Worm (Caenorhabditis elegans): Measurements from ENCODE around the gene R05D3.12.

Gene R05D3.12

ce11 chrIII:8400478-8400877, 19.7 kb downstream of the R05D3.12 start:
- TF ChIP-seq pes-1 (GFP tag; IDR thresholded peaks at IDR 0.05), result no peak
- TF ChIP-seq aly-1 (tag; optimal IDR thresholded peaks at IDR 0.05), result no peak
- no peak for TF ChIP-seq hmbx-1 (tag; optimal IDR thresholded peaks at IDR 0.05)
- no peak for TF ChIP-seq ets-7 (tag; optimal IDR thresholded peaks at IDR 0.05)
- TF ChIP-seq scrt-1 (GFP tag; IDR thresholded peaks at IDR 0.05), result no peak
- no peak for TF ChIP-seq sea-1 (GFP tag; conservative IDR thresholded peaks at IDR 0.05)
- TF ChIP-seq ama-1 (optimal IDR thresholded peaks at IDR 0.05), result no peak
- TF ChIP-seq hnd-1 (tag; optimal IDR thresholded peaks at IDR 0.05), result no peak
- TF ChIP-seq tbx-11 (GFP tag; IDR thresholded peaks at IDR 0.05), result no peak

DNA sequence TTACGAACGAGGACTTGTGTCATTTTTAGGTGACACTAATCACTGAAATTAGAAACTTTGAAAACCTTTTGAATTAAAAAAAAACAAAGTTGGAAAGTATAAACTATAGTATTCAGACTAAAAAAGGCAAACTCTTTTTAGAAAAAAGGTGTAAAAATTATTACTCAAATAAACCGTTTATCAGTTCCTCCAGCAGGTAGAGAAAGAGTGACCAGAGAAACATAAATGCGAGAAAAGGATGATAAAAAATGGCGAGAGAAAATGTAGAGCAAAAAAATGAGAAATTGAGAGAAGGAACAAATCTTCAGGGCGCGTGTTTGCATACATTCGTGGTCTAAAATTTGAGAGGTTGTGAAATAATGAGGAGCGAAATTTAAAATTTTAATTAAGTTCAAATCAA, 21.1 kb downstream of the R05D3.12 start, which contains the start of gene lap-1:
Gene lap-1 (minus strand): TSS at position 42 of the 400 bp plus-strand sequence.
- TF ChIP-seq ceh-36 (tag; optimal IDR thresholded peaks at IDR 0.05) (no peak), tbx-11 (GFP tag; IDR thresholded peaks at IDR 0.05) (no peak), hnd-1 (tag; optimal IDR thresholded peaks at IDR 0.05) (no peak), ama-1 (optimal IDR thresholded peaks at IDR 0.05) (no peak), B0310.2 (tag; optimal IDR thresholded peaks at IDR 0.05) (no peak), hmbx-1 (tag; optimal IDR thresholded peaks at IDR 0.05) (no peak), F13C5.2 (tag; optimal IDR thresholded peaks at IDR 0.05) (no peak)

ce11 chrIII:8402633-8403032, 21.9 kb downstream of the R05D3.12 start:
- no peak for TF ChIP-seq ceh-36 (tag; optimal IDR thresholded peaks at IDR 0.05)
- no peak for TF ChIP-seq ets-7 (tag; optimal IDR thresholded peaks at IDR 0.05)
- TF ChIP-seq hnd-1 (tag; optimal IDR thresholded peaks at IDR 0.05), result no peak
- TF ChIP-seq hmg-4 (GFP tag; optimal IDR thresholded peaks at IDR 0.05), result no peak
- no peak for TF ChIP-seq F13C5.2 (tag; optimal IDR thresholded peaks at IDR 0.05)
- TF ChIP-seq ceh-13 (GFP tag; optimal IDR thresholded peaks at IDR 0.05), result no peak

DNA sequence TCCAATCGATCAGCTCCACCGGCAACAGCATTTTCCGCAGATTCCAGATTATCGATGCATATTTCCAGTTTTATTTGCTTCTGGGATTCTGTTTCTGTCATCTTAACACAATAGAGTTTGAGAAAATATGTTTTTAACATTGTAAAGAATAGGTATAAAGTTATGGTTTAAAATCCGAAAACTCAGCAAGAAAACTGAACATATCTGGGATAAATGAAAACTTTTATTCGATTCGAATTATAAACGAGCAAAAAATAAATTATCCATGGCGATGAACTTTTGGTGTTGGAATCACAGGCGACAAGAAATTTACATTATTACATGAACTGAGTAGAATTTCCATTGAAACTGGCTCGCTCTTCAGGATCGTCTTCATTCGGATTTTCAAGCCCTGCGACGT, 22.8 kb downstream of the R05D3.12 start, which contains the start of gene cutc-1:
Gene cutc-1 (minus strand): TSS at position 101 of the 400 bp plus-strand sequence.
- TF ChIP-seq scrt-1 (GFP tag; IDR thresholded peaks at IDR 0.05) (no peak), hmg-4 (GFP tag; optimal IDR thresholded peaks at IDR 0.05) (no peak), aly-1 (tag; optimal IDR thresholded peaks at IDR 0.05) (no peak), ets-7 (tag; optimal IDR thresholded peaks at IDR 0.05) (no peak), pes-1 (GFP tag; IDR thresholded peaks at IDR 0.05) (no peak), ceh-13 (GFP tag; optimal IDR thresholded peaks at IDR 0.05) (no peak), tra-4 (tag; optimal IDR thresholded peaks at IDR 0.05) (no peak), tbx-11 (GFP tag; IDR thresholded peaks at IDR 0.05) (no peak), B0310.2 (tag; optimal IDR thresholded peaks at IDR 0.05) (no peak), F13C5.2 (tag; optimal IDR thresholded peaks at IDR 0.05) (no peak), tbx-37 (GFP tag; conservative IDR thresholded peaks at IDR 0.05) (no peak)

DNA sequence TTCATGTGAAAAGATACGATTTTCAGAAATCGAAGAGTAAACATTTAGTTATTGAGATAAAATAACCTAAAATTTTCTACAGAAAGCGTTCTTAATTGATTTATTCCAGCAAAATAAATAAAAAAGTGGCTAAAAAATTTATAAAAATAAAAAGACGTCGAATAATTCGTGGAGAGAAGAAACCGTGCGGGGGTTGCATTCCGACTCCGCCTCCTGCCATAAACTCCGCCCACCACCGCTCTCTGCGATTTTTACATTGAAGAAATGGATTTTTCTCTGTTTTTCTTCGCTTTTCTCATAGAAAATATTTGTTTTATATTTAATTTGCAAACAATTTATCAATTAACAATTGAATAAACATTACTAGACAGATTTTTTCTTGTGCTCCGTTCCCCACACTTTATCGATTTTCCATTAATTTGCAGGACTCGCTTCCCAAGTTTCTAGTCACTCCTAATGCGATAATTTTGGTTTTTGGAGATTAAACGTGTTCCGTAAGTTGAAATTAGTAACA, 24.8 kb downstream of the R05D3.12 start, which contains the start of the genes ubxn-4 and cyy-1:
Gene ubxn-4 (minus strand): TSS at position 114 of the 514 bp plus-strand sequence.
Gene cyy-1 (plus strand): TSS at position 426 of the 514 bp plus-strand sequence.
- no peak for TF ChIP-seq pes-1 (GFP tag; IDR thresholded peaks at IDR 0.05)
- TF ChIP-seq tra-4 (tag; optimal IDR thresholded peaks at IDR 0.05), result no peak
- no peak for TF ChIP-seq scrt-1 (GFP tag; IDR thresholded peaks at IDR 0.05)
- TF ChIP-seq tbx-37 (GFP tag; conservative IDR thresholded peaks at IDR 0.05), result no peak
- TF ChIP-seq sea-1 (GFP tag; conservative IDR thresholded peaks at IDR 0.05), result no peak
- TF ChIP-seq hnd-1 (tag; optimal IDR thresholded peaks at IDR 0.05), result no peak
- no peak for TF ChIP-seq aly-1 (tag; optimal IDR thresholded peaks at IDR 0.05)
- TF ChIP-seq tbx-11 (GFP tag; IDR thresholded peaks at IDR 0.05), result no peak
- TF ChIP-seq flt-1 (GFP tag; IDR thresholded peaks at IDR 0.05), result no peak
- no peak for TF ChIP-seq ama-1 (optimal IDR thresholded peaks at IDR 0.05)
- TF ChIP-seq ceh-36 (tag; optimal IDR thresholded peaks at IDR 0.05), result no peak
- TF ChIP-seq ceh-13 (GFP tag; optimal IDR thresholded peaks at IDR 0.05), result no peak
- no peak for TF ChIP-seq B0310.2 (tag; optimal IDR thresholded peaks at IDR 0.05)
- no peak for TF ChIP-seq ets-7 (tag; optimal IDR thresholded peaks at IDR 0.05)
- TF ChIP-seq F13C5.2 (tag; optimal IDR thresholded peaks at IDR 0.05), result no peak
- TF ChIP-seq hmg-4 (GFP tag; optimal IDR thresholded peaks at IDR 0.05), result no peak
- no peak for TF ChIP-seq hmbx-1 (tag; optimal IDR thresholded peaks at IDR 0.05)

ce11 chrIII:8409166-8409565, 28.4 kb downstream of the R05D3.12 start, which contains the start of gene ZK353.9:
TSS of gene ZK353.9 (plus strand) at chrIII:8409496.
- TF ChIP-seq tra-4 (tag; optimal IDR thresholded peaks at IDR 0.05) (no peak), ceh-13 (GFP tag; optimal IDR thresholded peaks at IDR 0.05) (no peak), B0310.2 (tag; optimal IDR thresholded peaks at IDR 0.05) (no peak), F13C5.2 (tag; optimal IDR thresholded peaks at IDR 0.05) (no peak), tbx-11 (GFP tag; IDR thresholded peaks at IDR 0.05) (no peak), aly-1 (tag; optimal IDR thresholded peaks at IDR 0.05) (no peak), tbx-37 (GFP tag; conservative IDR thresholded peaks at IDR 0.05) (no peak), scrt-1 (GFP tag; IDR thresholded peaks at IDR 0.05) (no peak), hmbx-1 (tag; optimal IDR thresholded peaks at IDR 0.05) (no peak), ets-7 (tag; optimal IDR thresholded peaks at IDR 0.05) (no peak), pes-1 (GFP tag; IDR thresholded peaks at IDR 0.05) (no peak), hmg-4 (GFP tag; optimal IDR thresholded peaks at IDR 0.05) (no peak), flt-1 (GFP tag; IDR thresholded peaks at IDR 0.05) (no peak)

DNA sequence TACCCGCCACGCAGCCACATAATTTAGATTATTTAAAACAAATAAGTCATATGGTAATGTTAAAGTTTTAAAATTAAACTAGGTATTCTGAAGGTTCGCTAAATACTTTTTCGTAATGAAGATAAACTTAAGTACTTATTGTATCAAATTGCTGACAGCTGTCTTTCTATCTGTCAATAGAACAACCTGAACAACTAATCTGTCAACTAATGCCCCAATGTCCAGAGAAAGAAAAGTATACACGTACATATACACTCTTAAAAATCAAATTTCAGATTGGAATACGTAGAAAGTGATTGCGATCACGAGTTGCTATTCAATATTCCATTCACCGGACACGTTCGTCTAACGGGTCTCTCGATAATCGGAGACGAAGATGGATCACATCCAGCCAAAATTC, 30.0 kb downstream of the R05D3.12 start:
- TF ChIP-seq hmbx-1 (tag; optimal IDR thresholded peaks at IDR 0.05) (no peak), sea-1 (GFP tag; conservative IDR thresholded peaks at IDR 0.05) (no peak), B0310.2 (tag; optimal IDR thresholded peaks at IDR 0.05) (no peak), ceh-36 (tag; optimal IDR thresholded peaks at IDR 0.05) (no peak), ama-1 (optimal IDR thresholded peaks at IDR 0.05) (no peak)

DNA sequence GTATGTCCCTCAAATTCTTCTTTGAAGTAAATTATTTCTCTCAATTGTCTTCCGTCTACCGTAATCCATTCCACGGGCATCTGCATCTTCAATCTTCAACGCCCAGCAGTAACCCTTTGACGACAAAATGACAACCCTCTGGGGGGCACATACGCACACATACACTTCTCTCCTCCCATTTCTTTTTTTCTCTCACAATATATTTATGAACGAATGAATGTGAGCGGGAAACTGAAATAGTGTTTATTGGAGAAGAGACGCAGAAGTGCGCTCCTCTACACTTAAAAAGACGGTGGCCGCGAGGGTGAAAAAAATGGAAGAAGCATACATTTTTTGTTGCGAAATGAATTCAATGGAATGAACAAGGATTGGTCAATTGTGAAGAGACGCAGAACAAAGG, 31.2 kb downstream of the R05D3.12 start:
- no peak for TF ChIP-seq tbx-11 (GFP tag; IDR thresholded peaks at IDR 0.05)
- TF ChIP-seq pes-1 (GFP tag; IDR thresholded peaks at IDR 0.05), result 0 out of 2 replicates have a peak, but pooled peaks have one; percentile 43
- no peak for TF ChIP-seq flt-1 (GFP tag; IDR thresholded peaks at IDR 0.05)
- TF ChIP-seq F13C5.2 (tag; optimal IDR thresholded peaks at IDR 0.05), result peak; percentile 13
- TF ChIP-seq hmg-4 (GFP tag; optimal IDR thresholded peaks at IDR 0.05), result peak; percentile 45
- TF ChIP-seq hnd-1 (tag; optimal IDR thresholded peaks at IDR 0.05), result no peak
- no peak for TF ChIP-seq scrt-1 (GFP tag; IDR thresholded peaks at IDR 0.05)

Data from whole organism, early embryonic.